Worm (Caenorhabditis elegans) whole organism, L1 larva: ENCODE measurements around the gene urb-1.
A peak's percentile ranks its signal among the peaks of the same experiment; 100 is the strongest.

ENCODE experiments used
- grh-1 ChIP-seq: fragments of 200-800 bp; sonication (Bioruptor generic); IDR thresholded peaks from 2 replicates; pipeline ENCODE4 v1.3.6; 2022; ENCODE audit warnings: missing genetic modification reagents, missing genetic modification characterization, missing compliant biosample characterization
- lin-39 ChIP-seq: fragments of 150-350 bp; optimal IDR thresholded peaks from 2 replicates; lab custom pipeline; 2014; ENCODE audit warnings: missing biosample characterization, missing genetic modification reagents, missing genetic modification characterization
- lsy-2 ChIP-seq, 2 experiments: fragments of 150-350 bp; optimal IDR thresholded peaks; 2 replicates each; lab custom pipeline; 2014; ENCODE audit warnings: missing biosample characterization in 2 of 2, missing genetic modification characterization in 2 of 2
- pax-3 ChIP-seq: fragments of 200-800 bp; sonication (Bioruptor generic); optimal IDR thresholded peaks from 2 replicates; lab custom pipeline; 2018; ENCODE audit warnings: mild to moderate bottlenecking, missing genetic modification characterization, moderate library complexity, missing compliant biosample characterization
- skn-1 ChIP-seq: fragments of 150-350 bp; optimal IDR thresholded peaks from 2 replicates; lab custom pipeline; 2014; ENCODE audit warnings: missing biosample characterization, missing genetic modification characterization

DNA sequence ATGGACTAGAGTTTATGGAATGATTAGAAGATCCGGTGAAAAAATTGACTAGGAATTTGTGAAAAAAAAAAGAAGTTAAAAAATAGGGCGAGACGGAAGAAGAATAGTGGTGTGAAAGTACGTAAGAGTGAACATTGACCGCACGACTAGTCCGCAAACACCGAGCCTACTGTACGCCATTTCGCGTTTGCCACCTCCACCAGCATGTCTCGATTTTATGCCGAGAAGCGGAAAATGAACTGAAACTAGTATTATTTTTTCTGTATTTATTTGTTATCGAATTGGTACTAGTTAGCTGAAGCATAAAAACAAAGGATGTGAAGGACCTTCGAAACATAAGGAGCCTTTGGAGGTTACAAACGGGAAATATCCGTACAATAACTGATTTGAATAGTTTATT is 3.5 kb upstream of the urb-1 start:
- TF ChIP-seq pax-3 (tag; lab: Kevin White, UChicago) (no peak), skn-1 (no peak), lsy-2 (tag; optimal IDR thresholded peaks at IDR 0.05; lab: Kevin White, UChicago) (peak; percentile 58 to 87), grh-1 (no peak), lin-39 (tag; lab: Kevin White, UChicago) (no peak)
